Fruit fly (Drosophila melanogaster) whole organism, embryonic: ENCODE measurements around the gene rdog.

Experiments
- ATbp ChIP-seq: fragments of 200-800 bp; sonication (Bioruptor generic); optimal IDR thresholded peaks from 2 replicates; lab custom pipeline; 2017; ENCODE audit warnings: missing biosample characterization, mild to moderate bottlenecking, missing genetic modification characterization, missing genetic modification reagents
- Abd-B ChIP-seq: fragments of 200-800 bp; sonication (Bioruptor generic); optimal IDR thresholded peaks from 2 replicates; lab custom pipeline; 2018; ENCODE audit warnings: missing biosample characterization, mild to moderate bottlenecking, missing genetic modification characterization, moderate library complexity
- Antp ChIP-seq: fragments of 200-800 bp; sonication (Bioruptor generic); optimal IDR thresholded peaks from 3 replicates; lab custom pipeline; 2016; ENCODE audit warnings: missing biosample characterization, missing genetic modification characterization
- BtbVII ChIP-seq: fragments of 200-800 bp; sonication (Bioruptor generic); optimal IDR thresholded peaks from 3 replicates; lab custom pipeline; 2017; ENCODE audit warnings: missing biosample characterization, mild to moderate bottlenecking, missing genetic modification characterization
- CG10654 ChIP-seq: fragments of 200-800 bp; sonication (Bioruptor generic); optimal IDR thresholded peaks from 2 replicates; lab custom pipeline; 2016; ENCODE audit warnings: missing biosample characterization, missing genetic modification characterization
- CG12659 ChIP-seq: fragments of 200-800 bp; sonication (Bioruptor generic); optimal IDR thresholded peaks from 3 replicates; lab custom pipeline; 2017; ENCODE audit warnings: mild to moderate bottlenecking, missing biosample characterization, missing genetic modification reagents, missing genetic modification characterization
- CG13287 ChIP-seq: fragments of 200-800 bp; sonication (Bioruptor generic); IDR thresholded peaks from 2 replicates; pipeline ENCODE4 v1.3.6; 2022; ENCODE audit warnings: missing biosample characterization, missing genetic modification characterization; ENCODE audit not compliant: partially characterized antibody
- CG15514 ChIP-seq: fragments of 200-800 bp; sonication (Bioruptor generic); optimal IDR thresholded peaks from 3 replicates; lab custom pipeline; 2017; ENCODE audit warnings: missing biosample characterization, missing genetic modification characterization, mild to moderate bottlenecking, moderate library complexity, missing genetic modification reagents
- CG16863 ChIP-seq: fragments of 200-800 bp; sonication (Bioruptor generic); optimal IDR thresholded peaks from 3 replicates; lab custom pipeline; 2016; ENCODE audit warnings: missing biosample characterization, missing genetic modification characterization
- CG17186 ChIP-seq: fragments of 200-800 bp; sonication (Bioruptor generic); optimal IDR thresholded peaks from 3 replicates; lab custom pipeline; 2017; ENCODE audit warnings: missing biosample characterization, missing genetic modification reagents, missing genetic modification characterization
- CG17385 ChIP-seq: fragments of 200-800 bp; sonication (Bioruptor generic); optimal IDR thresholded peaks from 3 replicates; lab custom pipeline; 2018; ENCODE audit warnings: missing biosample characterization, mild to moderate bottlenecking, missing genetic modification characterization
- CG30403 ChIP-seq: fragments of 200-800 bp; sonication (Bioruptor generic); optimal IDR thresholded peaks from 3 replicates; lab custom pipeline; 2016; ENCODE audit warnings: missing biosample characterization, missing genetic modification characterization
- CG3995 ChIP-seq: fragments of 200-800 bp; sonication (Bioruptor generic); optimal IDR thresholded peaks from 3 replicates; lab custom pipeline; 2016; ENCODE audit warnings: missing biosample characterization, missing genetic modification characterization
- CG4424 ChIP-seq: fragments of 200-800 bp; sonication (Bioruptor generic); optimal IDR thresholded peaks from 3 replicates; lab custom pipeline; 2016; ENCODE audit warnings: missing biosample characterization, missing genetic modification characterization
- CG6765 ChIP-seq: fragments of 200-800 bp; sonication (Bioruptor generic); optimal IDR thresholded peaks from 3 replicates; lab custom pipeline; 2017; ENCODE audit warnings: missing biosample characterization, mild to moderate bottlenecking, missing genetic modification characterization
- CG7556 ChIP-seq: fragments of 200-800 bp; sonication (Bioruptor generic); optimal IDR thresholded peaks from 2 replicates; lab custom pipeline; 2017; ENCODE audit warnings: missing biosample characterization, mild to moderate bottlenecking, missing genetic modification characterization
- CG7987 ChIP-seq: fragments of 200-800 bp; sonication (Bioruptor generic); optimal IDR thresholded peaks from 2 replicates; lab custom pipeline; 2018; ENCODE audit warnings: missing biosample characterization, mild to moderate bottlenecking, missing genetic modification characterization, moderate library complexity
- CG9437 ChIP-seq: fragments of 200-800 bp; sonication (Bioruptor generic); optimal IDR thresholded peaks from 2 replicates; lab custom pipeline; 2018; ENCODE audit warnings: missing biosample characterization, mild to moderate bottlenecking, missing genetic modification characterization
- CG9727 ChIP-seq: fragments of 200-800 bp; sonication (Bioruptor generic); optimal IDR thresholded peaks from 3 replicates; lab custom pipeline; 2017; ENCODE audit warnings: missing biosample characterization, mild to moderate bottlenecking, missing genetic modification characterization
- CTCF ChIP-seq: fragments of 200-800 bp; sonication (Bioruptor generic); optimal IDR thresholded peaks from 2 replicates; lab custom pipeline; 2017; ENCODE audit warnings: missing biosample characterization, mild to moderate bottlenecking, missing genetic modification characterization, moderate library complexity
- CoRest ChIP-seq: fragments of 200-800 bp; sonication (Bioruptor generic); optimal IDR thresholded peaks from 3 replicates; lab custom pipeline; 2018; ENCODE audit warnings: missing biosample characterization, mild to moderate bottlenecking, missing genetic modification characterization, moderate library complexity
- Dll ChIP-seq: fragments of 200-800 bp; sonication (Bioruptor generic); IDR thresholded peaks from 4 replicates; pipeline ENCODE4 v1.3.6; 2022; ENCODE audit warnings: missing biosample characterization, missing genetic modification characterization; ENCODE audit not compliant: partially characterized antibody
- Dp ChIP-seq: fragments of 200-800 bp; sonication (Bioruptor generic); optimal IDR thresholded peaks from 2 replicates; lab custom pipeline; 2018; ENCODE audit warnings: missing biosample characterization, mild to moderate bottlenecking, missing genetic modification characterization, moderate library complexity
- Ets97D ChIP-seq: fragments of 200-800 bp; sonication (Bioruptor generic); optimal IDR thresholded peaks from 3 replicates; lab custom pipeline; 2016; ENCODE audit warnings: missing biosample characterization, missing genetic modification characterization
- HLHmδ ChIP-seq: fragments of 200-800 bp; sonication (Bioruptor generic); optimal IDR thresholded peaks from 2 replicates; lab custom pipeline; 2018; ENCODE audit warnings: missing biosample characterization, mild to moderate bottlenecking, missing genetic modification characterization, moderate library complexity
- HmgZ ChIP-seq: fragments of 200-800 bp; sonication (Bioruptor generic); optimal IDR thresholded peaks from 2 replicates; lab custom pipeline; 2018; ENCODE audit warnings: missing biosample characterization, mild to moderate bottlenecking, missing genetic modification characterization
- Lhr ChIP-seq: fragments of 200-800 bp; sonication (Bioruptor generic); optimal IDR thresholded peaks from 3 replicates; lab custom pipeline; 2017; ENCODE audit warnings: mild to moderate bottlenecking, missing biosample characterization, missing genetic modification reagents, missing genetic modification characterization
- Lpt ChIP-seq: fragments of >200 bp; optimal IDR thresholded peaks from 2 replicates; lab custom pipeline; 2018; ENCODE audit warnings: missing biosample characterization, missing genetic modification characterization
- MESR4 ChIP-seq: fragments of 200-800 bp; sonication (Bioruptor generic); optimal IDR thresholded peaks from 2 replicates; lab custom pipeline; 2018; ENCODE audit warnings: missing biosample characterization, mild to moderate bottlenecking, missing genetic modification characterization, moderate library complexity
- Pdp1 ChIP-seq, 2 experiments: fragments of 200-800 bp; sonication (Bioruptor generic); optimal IDR thresholded peaks; 3 replicates each; lab custom pipeline; 2016; ENCODE audit warnings: missing biosample characterization in 2 of 2, missing genetic modification characterization in 2 of 2, mild to moderate bottlenecking in 1 of 2, moderate library complexity in 1 of 2
- Usf ChIP-seq: fragments of 200-800 bp; sonication (Bioruptor generic); optimal IDR thresholded peaks from 2 replicates; lab custom pipeline; 2017; ENCODE audit warnings: missing genotype, missing biosample characterization, missing genetic modification characterization
- bsh ChIP-seq, 2 experiments: fragments of 200-800 bp; sonication (Bioruptor generic); optimal IDR thresholded peaks; 2 replicates each; lab custom pipeline; 2017 to 2018; ENCODE audit warnings: mild to moderate bottlenecking in 2 of 2, missing biosample characterization in 2 of 2, missing genetic modification characterization in 2 of 2, moderate library complexity in 1 of 2
- cad ChIP-seq: fragments of >200 bp; optimal IDR thresholded peaks from 2 replicates; lab custom pipeline; 2017; ENCODE audit warnings: missing biosample characterization, missing genetic modification characterization
- cato ChIP-seq: fragments of 200-800 bp; sonication (Bioruptor generic); optimal IDR thresholded peaks from 2 replicates; lab custom pipeline; 2016; ENCODE audit warnings: missing biosample characterization, missing genetic modification characterization, borderline replicate concordance
- chm ChIP-seq: fragments of 200-800 bp; sonication (Bioruptor generic); IDR thresholded peaks from 2 replicates; pipeline ENCODE4 v1.3.6; 2022; ENCODE audit warnings: missing biosample characterization, missing genetic modification characterization
- crp ChIP-seq, 2 experiments: fragments of 200-800 bp; sonication (Bioruptor generic); optimal IDR thresholded peaks; 2 replicates in 1 of 2; 3 replicates in 1 of 2; lab custom pipeline; 2017; ENCODE audit warnings: missing biosample characterization in 2 of 2, missing genetic modification characterization in 2 of 2, mild to moderate bottlenecking in 1 of 2, moderate library complexity in 1 of 2
- ems ChIP-seq: fragments of 200-800 bp; sonication (Bioruptor generic); optimal IDR thresholded peaks from 3 replicates; lab custom pipeline; 2016; ENCODE audit warnings: missing biosample characterization, missing genetic modification characterization
- fd102C ChIP-seq: fragments of 200-800 bp; sonication (Bioruptor generic); optimal IDR thresholded peaks from 2 replicates; lab custom pipeline; 2018; ENCODE audit warnings: missing biosample characterization, mild to moderate bottlenecking, missing genetic modification characterization, moderate library complexity
- fd64A ChIP-seq: fragments of 200-800 bp; sonication (Bioruptor generic); optimal IDR thresholded peaks from 3 replicates; lab custom pipeline; 2018; ENCODE audit warnings: missing biosample characterization, mild to moderate bottlenecking, missing genetic modification characterization
- gcm ChIP-seq: fragments of 200-800 bp; sonication (Bioruptor generic); optimal IDR thresholded peaks from 2 replicates; lab custom pipeline; 2019; ENCODE audit warnings: missing biosample characterization, mild to moderate bottlenecking, missing genetic modification characterization, moderate library complexity
- nerfin-1 ChIP-seq: fragments of 200-800 bp; sonication (Bioruptor generic); optimal IDR thresholded peaks from 3 replicates; lab custom pipeline; 2019; ENCODE audit warnings: missing biosample characterization, mild to moderate bottlenecking, missing genetic modification characterization, moderate library complexity
- pho ChIP-seq: fragments of 200-800 bp; sonication (Bioruptor generic); optimal IDR thresholded peaks from 2 replicates; lab custom pipeline; 2016; ENCODE audit warnings: missing biosample characterization, missing genetic modification characterization
- phol ChIP-seq: fragments of 200-800 bp; sonication (Bioruptor generic); optimal IDR thresholded peaks from 3 replicates; lab custom pipeline; 2018; ENCODE audit warnings: missing biosample characterization, mild to moderate bottlenecking, missing genetic modification characterization, moderate library complexity
- pros ChIP-seq: fragments of 200-800 bp; sonication (Bioruptor generic); optimal IDR thresholded peaks from 3 replicates; lab custom pipeline; 2019; ENCODE audit warnings: missing biosample characterization, mild to moderate bottlenecking, missing genetic modification characterization, moderate library complexity
- pzg ChIP-seq: fragments of 200-800 bp; sonication (Bioruptor generic); optimal IDR thresholded peaks from 3 replicates; lab custom pipeline; 2018; ENCODE audit warnings: missing biosample characterization, mild to moderate bottlenecking, missing genetic modification characterization, moderate library complexity
- ro ChIP-seq: fragments of 200-800 bp; sonication (Bioruptor generic); IDR thresholded peaks from 2 replicates; pipeline ENCODE4 v1.3.6; 2022; ENCODE audit warnings: missing biosample characterization, missing genetic modification characterization
- sima ChIP-seq: fragments of 200-800 bp; sonication (Bioruptor generic); optimal IDR thresholded peaks from 2 replicates; lab custom pipeline; 2016; ENCODE audit warnings: missing biosample characterization, missing genetic modification characterization
- stwl ChIP-seq: fragments of 200-800 bp; sonication (Bioruptor generic); optimal IDR thresholded peaks from 3 replicates; lab custom pipeline; 2018; ENCODE audit warnings: missing biosample characterization, mild to moderate bottlenecking, missing genetic modification characterization, moderate library complexity
- wor ChIP-seq: fragments of 200-800 bp; sonication (Bioruptor generic); IDR thresholded peaks from 2 replicates; pipeline ENCODE4 v1.3.6; 2022; ENCODE audit warnings: missing biosample characterization, missing genetic modification characterization
- zf30C ChIP-seq: fragments of 200-800 bp; sonication (Bioruptor generic); optimal IDR thresholded peaks from 3 replicates; lab custom pipeline; 2018; ENCODE audit warnings: missing biosample characterization, mild to moderate bottlenecking, missing genetic modification characterization

The rdog gene

dm6 chr3R:29138407-29138806 lies 19.5 kb upstream of the rdog start, which contains the start of the genes Alg13 and superdeath (continued):
- TF ChIP-seq sima (GFP tag; lab: Kevin White, UChicago) (no peak), wor (GFP tag; lab: Robert Waterston, UW) (no peak), stwl (tag; lab: Kevin White, UChicago) (peak; percentile 28), CG15514 (peak; percentile 4), ro (no peak), ATbp (peak; percentile 49), CG10654 (GFP tag; lab: Kevin White, UChicago) (no peak), CG12659 (GFP tag; lab: Kevin White, UChicago) (peak; percentile 19), cad (GFP tag; lab: Kevin White, UChicago) (no peak), bsh (GFP tag; optimal IDR thresholded peaks at IDR 0.05; lab: Kevin White, UChicago) (peak in 1 of 2 experiments; percentile 14), CG17186 (GFP tag; lab: Kevin White, UChicago) (peak; percentile 49), CG4424 (GFP tag; lab: Kevin White, UChicago) (peak; percentile 20), CG13287 (GFP tag; lab: Robert Waterston, UW) (no peak; the same call in 1 of the 2 replicates), pho (no peak), Dp (GFP tag; lab: Kevin White, UChicago) (peak; percentile 10), zf30C (GFP tag; lab: Kevin White, UChicago) (no peak), fd64A (GFP tag; lab: Kevin White, UChicago) (peak; percentile 22), pzg (peak; percentile 62), ems (GFP tag; lab: Kevin White, UChicago) (no peak), HmgZ (tag; lab: Kevin White, UChicago) (peak; percentile 33), CG7987 (peak; percentile 15), Lpt (no peak), cato (no peak), fd102C (GFP tag; lab: Kevin White, UChicago) (no peak), CG30403 (GFP tag; lab: Kevin White, UChicago) (no peak), Dll (GFP tag; lab: Robert Waterston, UW) (no peak), MESR4 (GFP tag; lab: Kevin White, UChicago) (peak; percentile 24), BtbVII (GFP tag; lab: Kevin White, UChicago) (no peak), gcm (no peak), pros (GFP tag; lab: Kevin White, UChicago) (no peak), CG9437 (GFP tag; lab: Kevin White, UChicago) (peak; percentile 46), phol (peak; percentile 7), CG17385 (peak; percentile 95), Usf (no peak), CG3995 (GFP tag; lab: Kevin White, UChicago) (peak; percentile 87), CG6765 (GFP tag; lab: Kevin White, UChicago) (no peak), Ets97D (GFP tag; lab: Kevin White, UChicago) (peak; percentile 23), Antp (GFP tag; lab: Kevin White, UChicago) (no peak), crp (GFP tag; optimal IDR thresholded peaks at IDR 0.05; lab: Kevin White, UChicago) (peak in 1 of 2 experiments; percentile 85), chm (GFP tag; lab: Robert Waterston, UW) (no peak), Lhr (GFP tag; lab: Kevin White, UChicago) (no peak), CG16863 (no peak), Abd-B (GFP tag; lab: Kevin White, UChicago) (no peak), Pdp1 (GFP tag; optimal IDR thresholded peaks at IDR 0.05; lab: Kevin White, UChicago) (peak in 1 of 2 experiments; percentile 64), HLHmδ (no peak), CG9727 (GFP tag; lab: Kevin White, UChicago) (no peak), CoRest (tag; lab: Kevin White, UChicago) (peak; percentile 12), nerfin-1 (peak; percentile 12), CG7556 (GFP tag; lab: Kevin White, UChicago) (no peak), CTCF (GFP tag; lab: Kevin White, UChicago) (peak; percentile 2)
